Fruit fly (Drosophila melanogaster) whole organism, embryonic: Measurements from ENCODE around the gene CG31817.

ENCODE experiments used
- CG10543 ChIP-seq: fragments of 200-800 bp; sonication (Bioruptor generic); optimal IDR thresholded peaks from 3 replicates; lab custom pipeline; 2017; ENCODE audit warnings: missing biosample characterization, mild to moderate bottlenecking, missing genetic modification characterization, moderate library complexity
- CG10565 ChIP-seq: fragments of 200-800 bp; sonication (Bioruptor generic); optimal IDR thresholded peaks from 3 replicates; lab custom pipeline; 2016; ENCODE audit warnings: missing biosample characterization, mild to moderate bottlenecking, missing genetic modification characterization
- CG11247 ChIP-seq: fragments of 200-800 bp; sonication (Bioruptor generic); IDR thresholded peaks from 2 replicates; pipeline ENCODE4 v1.3.6; 2022; ENCODE audit warnings: missing biosample characterization, missing genetic modification characterization
- CG11696 ChIP-seq: fragments of 200-800 bp; sonication (Bioruptor generic); IDR thresholded peaks from 2 replicates; pipeline ENCODE4 v1.3.6; 2022; ENCODE audit warnings: missing biosample characterization, missing genetic modification characterization
- CG12104 ChIP-seq: fragments of 200-800 bp; sonication (Bioruptor generic); optimal IDR thresholded peaks from 3 replicates; lab custom pipeline; 2016; ENCODE audit warnings: missing biosample characterization, missing genetic modification characterization
- CG12744 ChIP-seq: fragments of 200-800 bp; sonication (Bioruptor generic); optimal IDR thresholded peaks from 2 replicates; lab custom pipeline; 2016; ENCODE audit warnings: missing biosample characterization, missing genetic modification characterization
- CG15011 ChIP-seq: fragments of 200-800 bp; sonication (Bioruptor generic); optimal IDR thresholded peaks from 3 replicates; lab custom pipeline; 2018; ENCODE audit warnings: missing biosample characterization, mild to moderate bottlenecking, missing genetic modification characterization
- CG15514 ChIP-seq: fragments of 200-800 bp; sonication (Bioruptor generic); optimal IDR thresholded peaks from 3 replicates; lab custom pipeline; 2017; ENCODE audit warnings: missing biosample characterization, missing genetic modification characterization, mild to moderate bottlenecking, moderate library complexity, missing genetic modification reagents
- CG1647 ChIP-seq: fragments of 200-800 bp; sonication (Bioruptor generic); optimal IDR thresholded peaks from 3 replicates; lab custom pipeline; 2016; ENCODE audit warnings: missing biosample characterization, missing genetic modification characterization
- CG17328 ChIP-seq: fragments of 200-800 bp; sonication (Bioruptor generic); IDR thresholded peaks from 2 replicates; pipeline ENCODE4 v1.3.6; 2022; ENCODE audit warnings: missing biosample characterization, missing genetic modification characterization
- CG17385 ChIP-seq: fragments of 200-800 bp; sonication (Bioruptor generic); optimal IDR thresholded peaks from 3 replicates; lab custom pipeline; 2018; ENCODE audit warnings: missing biosample characterization, mild to moderate bottlenecking, missing genetic modification characterization
- CG17829 ChIP-seq: fragments of 200-800 bp; optimal IDR thresholded peaks from 2 replicates; lab custom pipeline; 2019; ENCODE audit warnings: missing biosample characterization, mild to moderate bottlenecking, missing genetic modification characterization, moderate library complexity
- CG2129 ChIP-seq: fragments of 200-800 bp; sonication (Bioruptor generic); IDR thresholded peaks from 2 replicates; pipeline ENCODE4 v1.3.6; 2022; ENCODE audit warnings: missing biosample characterization, missing genetic modification characterization; ENCODE audit not compliant: partially characterized antibody
- CG2889 ChIP-seq: fragments of 200-800 bp; sonication (Bioruptor generic); IDR thresholded peaks from 3 replicates; pipeline ENCODE4 v1.3.6; 2022; ENCODE audit warnings: missing biosample characterization, missing genetic modification characterization
- CG30020 ChIP-seq: fragments of 200-800 bp; optimal IDR thresholded peaks from 2 replicates; lab custom pipeline; 2019; ENCODE audit warnings: missing biosample characterization, mild to moderate bottlenecking, missing genetic modification characterization, moderate library complexity
- CG30431 ChIP-seq: fragments of 200-800 bp; sonication (Bioruptor generic); optimal IDR thresholded peaks from 2 replicates; lab custom pipeline; 2017; ENCODE audit warnings: missing biosample characterization, missing genetic modification characterization
- CG3065 ChIP-seq: fragments of 200-800 bp; sonication (Bioruptor generic); optimal IDR thresholded peaks from 2 replicates; lab custom pipeline; 2016; ENCODE audit warnings: missing biosample characterization, missing genetic modification characterization
- CG32767 ChIP-seq: fragments of 200-800 bp; sonication (Bioruptor generic); IDR thresholded peaks from 2 replicates; pipeline ENCODE4 v1.3.6; 2022; ENCODE audit warnings: missing biosample characterization, missing genetic modification characterization
- CG32772 ChIP-seq: fragments of 200-800 bp; sonication (Bioruptor generic); IDR thresholded peaks from 2 replicates; pipeline ENCODE4 v1.3.6; 2022; ENCODE audit warnings: missing biosample characterization, missing genetic modification characterization
- CG4424 ChIP-seq: fragments of 200-800 bp; sonication (Bioruptor generic); optimal IDR thresholded peaks from 3 replicates; lab custom pipeline; 2016; ENCODE audit warnings: missing biosample characterization, missing genetic modification characterization
- CG7357 ChIP-seq: fragments of 200-800 bp; sonication (Bioruptor generic); IDR thresholded peaks from 3 replicates; pipeline ENCODE4 v1.3.6; 2022; ENCODE audit warnings: missing biosample characterization, missing genetic modification characterization
- CG9797 ChIP-seq: fragments of 200-800 bp; sonication (Bioruptor generic); optimal IDR thresholded peaks from 3 replicates; lab custom pipeline; 2018; ENCODE audit warnings: missing biosample characterization, mild to moderate bottlenecking, missing genetic modification characterization
- Camta ChIP-seq: fragments of 200-800 bp; sonication (Bioruptor generic); optimal IDR thresholded peaks from 2 replicates; lab custom pipeline; 2016; ENCODE audit warnings: missing biosample characterization, missing genetic modification characterization
- Doc3 ChIP-seq: fragments of 200-800 bp; sonication (Bioruptor generic); IDR thresholded peaks from 3 replicates; pipeline ENCODE4 v1.3.6; 2022; ENCODE audit warnings: missing biosample characterization, missing genetic modification characterization; ENCODE audit not compliant: partially characterized antibody
- ERR ChIP-seq: fragments of 200-800 bp; sonication (Bioruptor generic); optimal IDR thresholded peaks from 2 replicates; lab custom pipeline; 2016; ENCODE audit warnings: missing biosample characterization, missing genetic modification characterization
- Gsc ChIP-seq: fragments of 200-800 bp; sonication (Bioruptor generic); IDR thresholded peaks from 2 replicates; pipeline ENCODE4 v1.3.6; 2022; ENCODE audit warnings: missing biosample characterization, missing genetic modification characterization
- Hsf ChIP-seq: fragments of 200-800 bp; sonication (Bioruptor generic); optimal IDR thresholded peaks from 3 replicates; lab custom pipeline; 2016; ENCODE audit warnings: missing biosample characterization, missing genetic modification characterization
- MTF-1 ChIP-seq: fragments of 200-800 bp; sonication (Bioruptor generic); optimal IDR thresholded peaks from 2 replicates; lab custom pipeline; 2018; ENCODE audit warnings: missing biosample characterization, mild to moderate bottlenecking, missing genetic modification characterization, borderline replicate concordance
- Nf-YC ChIP-seq: fragments of 200-800 bp; optimal IDR thresholded peaks from 3 replicates; lab custom pipeline; 2019; ENCODE audit warnings: missing biosample characterization, mild to moderate bottlenecking, missing genetic modification characterization, moderate library complexity
- Pdp1 ChIP-seq, 2 experiments: fragments of 200-800 bp; sonication (Bioruptor generic); optimal IDR thresholded peaks; 3 replicates each; lab custom pipeline; 2016; ENCODE audit warnings: missing biosample characterization in 2 of 2, missing genetic modification characterization in 2 of 2, mild to moderate bottlenecking in 1 of 2, moderate library complexity in 1 of 2
- Spps ChIP-seq: fragments of 200-800 bp; sonication (Bioruptor generic); optimal IDR thresholded peaks from 2 replicates; lab custom pipeline; 2018; ENCODE audit warnings: missing biosample characterization, mild to moderate bottlenecking, missing genetic modification characterization
- Usf ChIP-seq: fragments of 200-800 bp; sonication (Bioruptor generic); optimal IDR thresholded peaks from 2 replicates; lab custom pipeline; 2017; ENCODE audit warnings: missing genotype, missing biosample characterization, missing genetic modification characterization
- bowl ChIP-seq: fragments of 200-800 bp; sonication (Bioruptor generic); IDR thresholded peaks from 2 replicates; pipeline ENCODE4 v1.3.6; 2022; ENCODE audit warnings: missing biosample characterization, missing genetic modification characterization
- dimm ChIP-seq: fragments of 200-800 bp; sonication (Bioruptor generic); IDR thresholded peaks from 2 replicates; pipeline ENCODE4 v1.3.6; 2022; ENCODE audit warnings: missing biosample characterization, missing genetic modification characterization
- en ChIP-seq: fragments of 200-800 bp; sonication (Bioruptor generic); optimal IDR thresholded peaks from 2 replicates; lab custom pipeline; 2016; ENCODE audit warnings: missing biosample characterization, missing genetic modification characterization
- fd64A ChIP-seq: fragments of 200-800 bp; sonication (Bioruptor generic); optimal IDR thresholded peaks from 3 replicates; lab custom pipeline; 2018; ENCODE audit warnings: missing biosample characterization, mild to moderate bottlenecking, missing genetic modification characterization
- fru ChIP-seq: fragments of >200 bp; optimal IDR thresholded peaks from 2 replicates; lab custom pipeline; 2017
- gsb ChIP-seq: fragments of 200-800 bp; sonication (Bioruptor generic); IDR thresholded peaks from 2 replicates; pipeline ENCODE4 v1.3.6; 2022; ENCODE audit warnings: missing biosample characterization, missing genetic modification characterization
- hbn ChIP-seq: fragments of 200-800 bp; sonication (Bioruptor generic); IDR thresholded peaks from 2 replicates; pipeline ENCODE4 v1.3.6; 2022; ENCODE audit warnings: missing biosample characterization, missing genetic modification characterization; ENCODE audit not compliant: partially characterized antibody
- kni ChIP-seq: fragments of 200-800 bp; sonication (Bioruptor generic); optimal IDR thresholded peaks from 3 replicates; lab custom pipeline; 2017; ENCODE audit warnings: mild to moderate bottlenecking, missing biosample characterization, missing genetic modification reagents, missing genetic modification characterization
- lbe ChIP-seq: fragments of 200-800 bp; sonication (Bioruptor generic); optimal IDR thresholded peaks from 2 replicates; lab custom pipeline; 2016; ENCODE audit warnings: missing biosample characterization, mild to moderate bottlenecking, missing genetic modification characterization
- mirr ChIP-seq: fragments of 200-800 bp; sonication (Bioruptor generic); optimal IDR thresholded peaks from 3 replicates; lab custom pipeline; 2018; ENCODE audit warnings: missing biosample characterization, mild to moderate bottlenecking, missing genetic modification characterization
- mld ChIP-seq: fragments of 200-800 bp; sonication (Bioruptor generic); IDR thresholded peaks from 3 replicates; pipeline ENCODE4 v1.3.6; 2022; ENCODE audit warnings: missing biosample characterization, missing genetic modification characterization; ENCODE audit not compliant: partially characterized antibody
- otp ChIP-seq: fragments of 200-800 bp; sonication (Bioruptor generic); IDR thresholded peaks from 3 replicates; pipeline ENCODE4, ENCODE4 v1.3.6; 2022; ENCODE audit warnings: missing biosample characterization, missing genetic modification characterization
- repo ChIP-seq: fragments of 200-800 bp; sonication (Bioruptor generic); optimal IDR thresholded peaks from 2 replicates; lab custom pipeline; 2016; ENCODE audit warnings: missing biosample characterization, missing genetic modification characterization
- sim ChIP-seq: fragments of 200-800 bp; sonication (Bioruptor generic); IDR thresholded peaks from 2 replicates; pipeline ENCODE4 v1.3.6; 2022; ENCODE audit warnings: missing biosample characterization, missing genetic modification characterization
- sob ChIP-seq: fragments of 200-800 bp; sonication (Bioruptor generic); IDR thresholded peaks from 2 replicates; pipeline ENCODE4 v1.3.6; 2022; ENCODE audit warnings: missing biosample characterization, missing genetic modification characterization
- tna ChIP-seq: fragments of 200-800 bp; sonication (Bioruptor generic); IDR thresholded peaks from 2 replicates; pipeline ENCODE4 v1.3.6; 2022; ENCODE audit warnings: missing biosample characterization, missing genetic modification characterization; ENCODE audit not compliant: partially characterized antibody
- toy ChIP-seq: fragments of 200-800 bp; sonication (Bioruptor generic); IDR thresholded peaks from 2 replicates; pipeline ENCODE4 v1.3.6; 2022; ENCODE audit warnings: missing biosample characterization, missing genetic modification characterization
- tup ChIP-seq: fragments of 200-800 bp; sonication (Bioruptor generic); optimal IDR thresholded peaks from 2 replicates; lab custom pipeline; 2016; ENCODE audit warnings: missing biosample characterization, mild to moderate bottlenecking, missing genetic modification characterization, moderate library complexity
- tx ChIP-seq: fragments of 200-800 bp; sonication (Bioruptor generic); optimal IDR thresholded peaks from 2 replicates; lab custom pipeline; 2016; ENCODE audit warnings: missing biosample characterization, missing genetic modification characterization
- vnd ChIP-seq: fragments of 200-800 bp; sonication (Bioruptor generic); IDR thresholded peaks from 3 replicates; pipeline ENCODE4 v1.3.6; 2022; ENCODE audit warnings: missing biosample characterization, missing genetic modification characterization; ENCODE audit not compliant: partially characterized antibody

Gene CG31817

DNA sequence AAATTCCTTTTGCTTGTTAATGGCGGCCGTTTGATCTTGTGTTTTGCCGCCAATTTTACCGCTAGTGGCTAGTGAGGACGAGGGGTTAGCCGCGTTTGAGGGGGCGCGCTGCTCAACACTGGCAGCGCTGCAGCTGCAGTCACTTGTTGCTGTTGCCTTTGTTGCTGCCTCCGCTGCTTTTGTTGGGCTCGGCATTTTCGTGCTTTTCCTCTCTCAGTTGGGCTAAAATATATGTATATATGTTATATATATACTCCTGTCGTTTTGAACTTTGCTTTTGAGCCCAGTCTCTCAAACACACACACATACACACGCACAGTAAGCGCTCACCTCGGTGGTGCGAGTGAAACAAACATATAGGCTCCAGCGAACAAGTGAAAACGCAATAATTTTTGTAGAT, 12.9 kb downstream of the CG31817 start (continued):
- TF ChIP-seq CG4424, result no peak
- no peak for TF ChIP-seq CG3065 (GFP tag; lab: Kevin White, UChicago)
- no peak for TF ChIP-seq gsb (GFP tag; lab: Robert Waterston, UW)
- TF ChIP-seq CG15514, result no peak
- TF ChIP-seq CG11696 (GFP tag; lab: Robert Waterston, UW), result 0 out of 2 replicates have a peak, but pooled peaks have one; percentile 28
- TF ChIP-seq CG32767, result 0 out of 2 replicates have a peak, but pooled peaks have one; percentile 30
- no peak for TF ChIP-seq Doc3 (GFP tag; lab: Robert Waterston, UW)
- TF ChIP-seq CG10565 (GFP tag; lab: Kevin White, UChicago), result no peak
- TF ChIP-seq CG10543 (GFP tag; lab: Kevin White, UChicago), result no peak
- TF ChIP-seq CG30020, result no peak
- no peak for TF ChIP-seq CG1647 (GFP tag; lab: Kevin White, UChicago)
- no peak for TF ChIP-seq CG32772 (GFP tag; lab: Robert Waterston, UW)
- peak; percentile 59 for TF ChIP-seq lbe
- TF ChIP-seq Nf-YC (tag; lab: Kevin White, UChicago), result no peak
- TF ChIP-seq CG12104, result no peak
- no peak for TF ChIP-seq sob (GFP tag; lab: Robert Waterston, UW)
- no peak for TF ChIP-seq Camta
- no peak for TF ChIP-seq dimm (GFP tag; lab: Robert Waterston, UW)
- TF ChIP-seq tna (GFP tag; lab: Robert Waterston, UW), result no peak
- TF ChIP-seq en (GFP tag; lab: Kevin White, UChicago), result no peak
- no peak for TF ChIP-seq CG9797 (GFP tag; lab: Kevin White, UChicago)
- TF ChIP-seq Usf (GFP tag; lab: Kevin White, UChicago), result no peak
- TF ChIP-seq hbn (GFP tag; lab: Robert Waterston, UW), result no peak
- no peak for TF ChIP-seq sim (GFP tag; lab: Robert Waterston, UW)
- peak; percentile 1 for TF ChIP-seq mirr (GFP tag; lab: Kevin White, UChicago)
- no peak for TF ChIP-seq CG17328 (GFP tag; lab: Robert Waterston, UW)
- TF ChIP-seq mld (GFP tag; lab: Robert Waterston, UW), result no peak
- TF ChIP-seq otp, result no peak
- TF ChIP-seq Gsc (GFP tag; lab: Robert Waterston, UW), result no peak
- no peak for TF ChIP-seq repo (GFP tag; lab: Kevin White, UChicago)
- no peak for TF ChIP-seq fru (lab: Kevin White, UChicago)
- no peak for TF ChIP-seq CG2129 (GFP tag; lab: Robert Waterston, UW)
- TF ChIP-seq MTF-1 (GFP tag; lab: Kevin White, UChicago), result no peak
- TF ChIP-seq tup, result peak; percentile 4
- no peak for TF ChIP-seq CG7357 (GFP tag; lab: Robert Waterston, UW)
- TF ChIP-seq ERR (GFP tag; lab: Kevin White, UChicago), result no peak
- TF ChIP-seq CG17385, result no peak
- no peak for TF ChIP-seq tx (GFP tag; lab: Kevin White, UChicago)
- no peak for TF ChIP-seq CG17829 (tag; lab: Kevin White, UChicago)
- no peak for TF ChIP-seq kni (GFP tag; lab: Kevin White, UChicago)
- no peak for TF ChIP-seq Pdp1 (GFP tag; optimal IDR thresholded peaks at IDR 0.05; lab: Kevin White, UChicago)
- no peak for TF ChIP-seq CG15011 (GFP tag; lab: Kevin White, UChicago)
- no peak for TF ChIP-seq bowl (GFP tag; lab: Robert Waterston, UW)
- no peak for TF ChIP-seq CG2889 (GFP tag; lab: Robert Waterston, UW)
- TF ChIP-seq Spps (tag; lab: Kevin White, UChicago), result no peak
- no peak for TF ChIP-seq vnd
- no peak for TF ChIP-seq CG30431 (GFP tag; lab: Kevin White, UChicago)
- TF ChIP-seq fd64A (GFP tag; lab: Kevin White, UChicago), result no peak
- TF ChIP-seq toy (GFP tag; lab: Robert Waterston, UW), result no peak
- TF ChIP-seq CG11247 (GFP tag; lab: Robert Waterston, UW), result no peak
- TF ChIP-seq CG12744 (GFP tag; lab: Kevin White, UChicago), result no peak
- TF ChIP-seq Hsf (GFP tag; lab: Kevin White, UChicago), result no peak
